Fruit fly (Drosophila melanogaster): ENCODE data around the gene Usp30.
A peak's percentile ranks its signal among the peaks of the same experiment; 100 is the strongest.

- no peak for TF ChIP-seq Mnt (GFP tag; optimal IDR thresholded peaks at IDR 0.05)
- no peak for TF ChIP-seq cnc (optimal IDR thresholded peaks at IDR 0.05)
- no peak for TF ChIP-seq CG33017 (tag; optimal IDR thresholded peaks at IDR 0.05)
- TF ChIP-seq toe (GFP tag; optimal IDR thresholded peaks at IDR 0.05): no peak
- TF ChIP-seq bab1 (GFP tag; optimal IDR thresholded peaks at IDR 0.05): no peak
- TF ChIP-seq pad (GFP tag; optimal IDR thresholded peaks at IDR 0.05): no peak
- TF ChIP-seq CG7045 (GFP tag; optimal IDR thresholded peaks at IDR 0.05): no peak
- no peak for TF ChIP-seq CG5204 (GFP tag; optimal IDR thresholded peaks at IDR 0.05)
- peak; percentile 7 for TF ChIP-seq tj (GFP tag; optimal IDR thresholded peaks at IDR 0.05)
These were observed 35.6 kb upstream of the Usp30 start for dm6 chrX:5914992-5915751.

Measured in whole organism, adult.